Worm (Caenorhabditis elegans) whole organism, mixed stage, embryonic: ENCODE results near the gene T26A5.8.

Source experiments
- M03D4.4 ChIP-seq: sonication (generic microtip); optimal IDR thresholded peaks from 2 replicates; lab custom pipeline; 2017; ENCODE audit warnings: mild to moderate bottlenecking, missing genetic modification characterization, missing compliant biosample characterization
- bed-3 ChIP-seq: fragments of 200-800 bp; sonication (Bioruptor generic); optimal IDR thresholded peaks from 3 replicates; lab custom pipeline; 2018; ENCODE audit warnings: mild to moderate bottlenecking, missing genetic modification characterization, moderate library complexity, missing compliant biosample characterization
- blmp-1 ChIP-seq: fragments of 150-350 bp; optimal IDR thresholded peaks from 2 replicates; lab custom pipeline; 2014; ENCODE audit warnings: missing biosample characterization, missing genetic modification characterization
- ceh-39 ChIP-seq: fragments of 150-350 bp; optimal IDR thresholded peaks from 2 replicates; lab custom pipeline; 2014; ENCODE audit warnings: missing biosample characterization, missing genetic modification characterization
- ceh-43 ChIP-seq: fragments of 200-800 bp; sonication (Bioruptor generic); optimal IDR thresholded peaks from 2 replicates; lab custom pipeline; 2018; ENCODE audit warnings: mild to moderate bottlenecking, missing genetic modification characterization, moderate library complexity, missing compliant biosample characterization
- ceh-83 ChIP-seq: fragments of 200-800 bp; sonication (Bioruptor generic); optimal IDR thresholded peaks from 2 replicates; lab custom pipeline; 2018; ENCODE audit warnings: mild to moderate bottlenecking, missing genetic modification characterization, missing compliant biosample characterization
- ces-1 ChIP-seq: fragments of 150-350 bp; optimal IDR thresholded peaks from 2 replicates; lab custom pipeline; 2014; ENCODE audit warnings: missing biosample characterization, missing genetic modification reagents, missing genetic modification characterization
- cnd-1 ChIP-seq: fragments of 200-800 bp; sonication (Bioruptor generic); optimal IDR thresholded peaks from 2 replicates; lab custom pipeline; 2018; ENCODE audit warnings: mild to moderate bottlenecking, missing genetic modification characterization, missing compliant biosample characterization
- drap-1 ChIP-seq: fragments of 200-800 bp; sonication (Bioruptor generic); optimal IDR thresholded peaks from 3 replicates; lab custom pipeline; 2018; ENCODE audit warnings: mild to moderate bottlenecking, missing genetic modification characterization, missing compliant biosample characterization
- elt-1 ChIP-seq: sonication (generic microtip); optimal IDR thresholded peaks from 2 replicates; lab custom pipeline; 2017; ENCODE audit warnings: missing genetic modification characterization, mild to moderate bottlenecking, missing compliant biosample characterization, antibody characterized with exemption, moderate library complexity, borderline replicate concordance; ENCODE audit not compliant: insufficient read depth
- flh-1 ChIP-seq: fragments of 200-800 bp; sonication (Bioruptor generic); optimal IDR thresholded peaks from 2 replicates; lab custom pipeline; 2018; ENCODE audit warnings: mild to moderate bottlenecking, missing genetic modification characterization, moderate library complexity, missing compliant biosample characterization
- ham-2 ChIP-seq: fragments of 200-800 bp; sonication (Bioruptor generic); optimal IDR thresholded peaks from 2 replicates; lab custom pipeline; 2018; ENCODE audit warnings: mild to moderate bottlenecking, missing genetic modification characterization, missing compliant biosample characterization
- hlh-1 ChIP-seq: fragments of 150-350 bp; optimal IDR thresholded peaks from 2 replicates; lab custom pipeline; 2014; ENCODE audit warnings: missing biosample characterization, missing genetic modification reagents, missing genetic modification characterization
- lin-13 ChIP-seq: fragments of 150-350 bp; optimal IDR thresholded peaks from 2 replicates; lab custom pipeline; 2014; ENCODE audit warnings: missing biosample characterization, missing genetic modification characterization
- lsy-2 ChIP-seq: fragments of 150-350 bp; optimal IDR thresholded peaks from 2 replicates; lab custom pipeline; 2014; ENCODE audit warnings: missing biosample characterization, missing genetic modification characterization
- mab-5 ChIP-seq: fragments of 150-350 bp; optimal IDR thresholded peaks from 2 replicates; lab custom pipeline; 2014; ENCODE audit warnings: missing biosample characterization, missing genetic modification characterization
- mep-1 ChIP-seq: fragments of 150-350 bp; optimal IDR thresholded peaks from 2 replicates; lab custom pipeline; 2017; ENCODE audit warnings: missing biosample characterization, missing genetic modification reagents, missing genetic modification characterization, inconsistent platforms
- mls-2 ChIP-seq: sonication (generic microtip); optimal IDR thresholded peaks from 2 replicates; lab custom pipeline; 2016; ENCODE audit warnings: mild to moderate bottlenecking, missing genetic modification characterization, moderate library complexity, missing compliant biosample characterization
- nhr-12 ChIP-seq: fragments of 150-350 bp; optimal IDR thresholded peaks from 2 replicates; lab custom pipeline; 2014; ENCODE audit warnings: missing biosample characterization, missing genetic modification characterization
- nhr-2 ChIP-seq: fragments of 150-350 bp; optimal IDR thresholded peaks from 2 replicates; lab custom pipeline; 2014; ENCODE audit warnings: missing biosample characterization, missing genetic modification characterization
- nhr-237 ChIP-seq: fragments of 150-350 bp; optimal IDR thresholded peaks from 2 replicates; lab custom pipeline; 2014; ENCODE audit warnings: missing biosample characterization, missing genetic modification characterization
- nhr-28 ChIP-seq: fragments of 150-350 bp; optimal IDR thresholded peaks from 2 replicates; lab custom pipeline; 2014; ENCODE audit warnings: missing biosample characterization, missing genetic modification characterization
- nhr-76 ChIP-seq: sonication (generic microtip); optimal IDR thresholded peaks from 2 replicates; lab custom pipeline; 2017; ENCODE audit warnings: missing biosample characterization, missing genetic modification characterization
- pha-4 ChIP-seq: fragments of 150-350 bp; optimal IDR thresholded peaks from 2 replicates; lab custom pipeline; 2018; ENCODE audit warnings: missing biosample characterization, missing genetic modification reagents, missing genetic modification characterization
- sem-2 ChIP-seq: fragments of 200-800 bp; sonication (Bioruptor generic); optimal IDR thresholded peaks from 2 replicates; lab custom pipeline; 2018; ENCODE audit warnings: mild to moderate bottlenecking, missing genetic modification characterization, missing compliant biosample characterization
- snpc-4 ChIP-seq: fragments of 150-350 bp; optimal IDR thresholded peaks from 2 replicates; lab custom pipeline; 2014; ENCODE audit warnings: missing biosample characterization, missing genetic modification characterization
- sptf-1 ChIP-seq: sonication (generic microtip); optimal IDR thresholded peaks from 2 replicates; lab custom pipeline; 2017; ENCODE audit warnings: mild to moderate bottlenecking, missing genetic modification characterization, moderate library complexity, missing compliant biosample characterization
- unc-120 ChIP-seq: sonication (generic microtip); optimal IDR thresholded peaks from 2 replicates; lab custom pipeline; 2017; ENCODE audit warnings: missing genetic modification characterization, missing compliant biosample characterization; ENCODE audit not compliant: poor library complexity, severe bottlenecking
- unc-62 ChIP-seq: fragments of 150-350 bp; optimal IDR thresholded peaks from 2 replicates; lab custom pipeline; 2014; ENCODE audit warnings: missing biosample characterization, missing genetic modification reagents, missing genetic modification characterization
- zip-8 ChIP-seq: fragments of 150-350 bp; optimal IDR thresholded peaks from 2 replicates; lab custom pipeline; 2014; ENCODE audit warnings: missing biosample characterization, missing genetic modification characterization

Gene T26A5.8

ce11 chrIII:6452278-6452677, 10.4 kb downstream of the T26A5.8 start, which contains the start of gene set-1:
Gene set-1, minus strand, starts transcription at chrIII:6452378.
- TF ChIP-seq lin-13 (tag; lab: Kevin White, UChicago) (no peak), nhr-12 (tag; lab: Kevin White, UChicago) (no peak), unc-62 (GFP tag; lab: Kevin White, UChicago) (no peak), lsy-2 (tag; lab: Kevin White, UChicago) (no peak), ceh-43 (GFP tag; lab: Kevin White, UChicago) (no peak), cnd-1 (tag; lab: Kevin White, UChicago) (no peak), pha-4 (tag; lab: Kevin White, UChicago) (no peak), unc-120 (no peak), zip-8 (tag; lab: Kevin White, UChicago) (no peak), mep-1 (tag; lab: Kevin White, UChicago) (no peak), M03D4.4 (no peak), nhr-76 (no peak), ceh-39 (tag; lab: Kevin White, UChicago) (no peak), snpc-4 (tag; lab: Kevin White, UChicago) (no peak), elt-1 (tag; lab: Kevin White, UChicago) (no peak), flh-1 (GFP tag; lab: Kevin White, UChicago) (no peak), mab-5 (tag; lab: Kevin White, UChicago) (no peak)

DNA sequence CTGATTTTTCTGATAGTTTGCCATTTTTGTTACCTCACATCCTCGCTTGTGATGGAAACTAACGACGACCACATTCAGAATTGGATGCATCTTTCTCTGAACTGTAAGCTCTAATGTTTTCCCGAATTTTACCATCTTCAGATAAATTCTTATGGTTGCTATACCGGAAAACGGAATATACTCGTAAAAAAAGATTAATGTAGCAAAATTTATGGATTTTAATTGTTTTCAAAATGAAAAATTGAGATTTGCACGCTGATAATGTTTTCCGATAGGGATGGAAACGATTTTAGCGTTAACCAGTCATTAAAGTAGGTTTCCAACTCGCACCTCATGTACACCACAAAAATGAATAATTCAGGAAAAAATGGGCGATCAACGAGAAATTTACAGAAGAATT, 12.1 kb downstream of the T26A5.8 start, which contains the start of gene T26A5.6:
Gene T26A5.6 (minus strand): TSS at position 101 of the 400 bp plus-strand sequence.
- TF ChIP-seq elt-1 (tag; lab: Kevin White, UChicago) (no peak), drap-1 (no peak), cnd-1 (tag; lab: Kevin White, UChicago) (no peak), nhr-76 (no peak), blmp-1 (tag; lab: Kevin White, UChicago) (no peak), mls-2 (tag; lab: Kevin White, UChicago) (no peak), nhr-28 (no peak), bed-3 (GFP tag; lab: Kevin White, UChicago) (no peak), snpc-4 (tag; lab: Kevin White, UChicago) (no peak), mep-1 (tag; lab: Kevin White, UChicago) (no peak), sptf-1 (tag; lab: Kevin White, UChicago) (no peak), unc-120 (no peak), ces-1 (GFP tag; lab: Kevin White, UChicago) (no peak), flh-1 (GFP tag; lab: Kevin White, UChicago) (no peak), ceh-43 (GFP tag; lab: Kevin White, UChicago) (no peak), lsy-2 (tag; lab: Kevin White, UChicago) (no peak), nhr-2 (tag; lab: Kevin White, UChicago) (no peak)

DNA sequence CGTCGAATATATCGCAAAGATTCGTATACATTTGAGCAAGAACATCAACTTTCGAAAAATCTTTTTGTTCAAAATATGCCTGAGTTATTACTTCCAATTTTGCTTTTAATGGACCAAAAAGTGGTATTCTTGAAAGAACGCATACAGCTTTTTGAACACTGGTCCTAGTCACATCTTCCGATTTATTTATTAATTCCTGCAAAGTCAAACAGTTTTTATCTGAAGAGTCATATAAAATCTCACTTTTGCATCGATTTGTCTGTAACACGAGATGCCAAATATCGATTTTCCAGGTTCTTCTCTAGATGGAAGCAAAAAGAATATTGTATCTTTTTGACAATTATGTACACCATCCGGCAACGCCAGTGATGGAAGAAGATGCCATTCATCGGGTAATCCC, 12.8 kb downstream of the T26A5.8 start:
- TF ChIP-seq ceh-83 (GFP tag; lab: Kevin White, UChicago), result no peak

DNA sequence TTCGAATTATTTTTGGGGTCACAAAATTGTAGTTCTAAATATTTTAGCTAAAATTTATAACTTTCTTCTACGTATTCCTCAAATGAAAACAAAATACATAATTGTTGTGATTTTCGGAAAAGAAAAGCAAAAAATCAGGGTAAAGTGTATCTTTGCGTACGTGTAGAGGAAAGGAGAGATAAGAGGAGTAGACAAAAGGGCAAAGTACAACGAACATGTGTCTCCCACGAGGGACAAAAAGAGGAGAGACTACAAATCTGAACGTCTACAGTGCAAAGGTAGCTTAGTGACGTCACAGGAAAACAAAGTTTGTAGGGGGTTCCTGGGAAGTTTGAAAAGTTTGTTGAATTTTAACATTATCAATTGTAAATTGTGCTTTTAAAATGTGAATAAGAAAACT, 15.1 kb downstream of the T26A5.8 start:
- TF ChIP-seq flh-1 (GFP tag; lab: Kevin White, UChicago), result no peak
- TF ChIP-seq nhr-237, result peak; percentile 10
- peak; percentile 75 for TF ChIP-seq hlh-1
- TF ChIP-seq zip-8 (tag; lab: Kevin White, UChicago), result peak; percentile 27

ce11 chrIII:6446807-6447206, 15.8 kb downstream of the T26A5.8 start, which contains the start of gene let-721:
Gene let-721, minus strand, starts transcription at chrIII:6446907.
- TF ChIP-seq ces-1 (GFP tag; lab: Kevin White, UChicago), result no peak

DNA sequence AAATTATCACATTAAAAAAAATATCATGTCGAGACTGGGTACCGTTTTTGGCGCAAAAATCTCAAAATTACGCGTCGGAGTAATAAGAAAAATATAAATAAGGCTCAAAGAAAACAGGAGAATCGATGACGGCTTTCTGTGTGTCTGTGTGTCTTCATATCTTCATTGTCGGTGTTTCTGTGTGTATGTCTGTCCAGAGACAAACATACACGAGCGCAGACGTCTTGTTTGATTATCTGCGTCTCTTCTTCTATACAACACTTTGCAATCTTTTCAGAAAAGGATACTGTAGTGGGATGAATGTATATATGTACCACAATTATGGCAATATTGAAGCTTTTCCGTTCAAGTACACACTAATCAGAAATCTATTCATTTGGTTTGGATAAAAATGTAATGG, 18.3 kb downstream of the T26A5.8 start, which contains the start of gene C05D11.13:
Gene C05D11.13 (minus strand): TSS at position 252 of the 400 bp plus-strand sequence.
- peak; percentile 68 for TF ChIP-seq pha-4 (tag; lab: Kevin White, UChicago)
- peak; percentile 3 for TF ChIP-seq mls-2 (tag; lab: Kevin White, UChicago)
- peak; percentile 37 for TF ChIP-seq unc-120
- peak; percentile 10 for TF ChIP-seq ham-2 (GFP tag; lab: Kevin White, UChicago)
- TF ChIP-seq ces-1 (GFP tag; lab: Kevin White, UChicago), result no peak
- TF ChIP-seq lsy-2 (tag; lab: Kevin White, UChicago), result peak; percentile 43
- peak; percentile 17 for TF ChIP-seq M03D4.4
- no peak for TF ChIP-seq sem-2
- no peak for TF ChIP-seq bed-3 (GFP tag; lab: Kevin White, UChicago)
